Fruit fly (Drosophila melanogaster): Measurements from ENCODE around the gene CG4364.

The CG4364 gene

DNA sequence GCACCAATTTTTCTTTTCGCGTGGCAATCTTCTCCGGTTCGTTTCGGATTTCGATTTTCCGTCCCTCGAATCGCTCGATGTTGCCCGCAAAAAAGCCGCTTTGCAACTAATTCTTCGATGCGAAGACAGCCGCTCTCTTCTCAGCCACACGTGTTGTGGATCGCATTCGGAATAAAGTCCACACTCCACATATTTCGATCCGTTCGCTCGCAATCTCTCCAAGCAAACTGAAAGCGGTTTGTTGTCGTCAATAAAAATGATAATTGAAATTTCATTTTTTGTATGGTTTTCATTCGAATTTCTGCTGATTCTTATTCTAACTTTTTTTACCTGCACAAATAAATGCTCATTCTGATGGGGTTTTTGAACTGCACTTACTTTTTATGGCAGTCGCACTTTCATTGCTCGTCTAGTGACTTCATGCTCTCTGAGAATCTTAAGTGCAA, 5.2 kb downstream of the CG4364 start, which contains the start of gene CG31710:
TSS of gene CG31710 (minus strand) at position 83 of the 446 bp plus-strand sequence.
- peak; percentile 21; the same call in 1 of the 2 replicates for TF ChIP-seq CG15336 (GFP tag; IDR thresholded peaks at IDR 0.05)
- TF ChIP-seq Sox102F (GFP tag; optimal IDR thresholded peaks at IDR 0.05) = no peak
- TF ChIP-seq Eip93F (GFP tag; optimal IDR thresholded peaks at IDR 0.05) = no peak
- peak; percentile 3 for TF ChIP-seq fd85E (GFP tag; optimal IDR thresholded peaks at IDR 0.05)
- no peak for TF ChIP-seq CG11294 (GFP tag; IDR thresholded peaks at IDR 0.05)
- no peak for TF ChIP-seq pdm3 (GFP tag; optimal IDR thresholded peaks at IDR 0.05)
- TF ChIP-seq fkh (GFP tag; optimal IDR thresholded peaks at IDR 0.05) = peak; percentile 60
- peak; percentile 48; the same call in 1 of the 3 replicates for TF ChIP-seq CG6163 (GFP tag; IDR thresholded peaks at IDR 0.05)
- no peak for TF ChIP-seq Eip75B (GFP tag; optimal IDR thresholded peaks at IDR 0.05)
- no peak for TF ChIP-seq CG3032 (tag; optimal IDR thresholded peaks at IDR 0.05)
- no peak for TF ChIP-seq salr (GFP tag; optimal IDR thresholded peaks at IDR 0.05)
- TF ChIP-seq acj6 (GFP tag; optimal IDR thresholded peaks at IDR 0.05) = no peak
- no peak for TF ChIP-seq CG34406 (GFP tag; optimal IDR thresholded peaks at IDR 0.05)
- TF ChIP-seq Eip78C (GFP tag) = peak; percentile 69
- TF ChIP-seq Met (GFP tag; optimal IDR thresholded peaks at IDR 0.05) = peak; percentile 9
- TF ChIP-seq CG6792 (GFP tag; optimal IDR thresholded peaks at IDR 0.05) = no peak
- no peak for TF ChIP-seq Smox (GFP tag; optimal IDR thresholded peaks at IDR 0.05)
- TF ChIP-seq CG10631 (GFP tag; optimal IDR thresholded peaks at IDR 0.05) = no peak
- TF ChIP-seq esn (GFP tag; optimal IDR thresholded peaks at IDR 0.05) = peak; percentile 1
- no peak for TF ChIP-seq Sox15 (GFP tag; optimal IDR thresholded peaks at IDR 0.05)
- peak; percentile 59 for TF ChIP-seq svp (GFP tag)
- no peak for TF ChIP-seq CG4318 (GFP tag; optimal IDR thresholded peaks at IDR 0.05)
- peak; percentile 38 for TF ChIP-seq CG6276 (GFP tag; optimal IDR thresholded peaks at IDR 0.05)
- no peak for TF ChIP-seq CG11902 (GFP tag; optimal IDR thresholded peaks at IDR 0.05)
- TF ChIP-seq CG9139 (GFP tag; optimal IDR thresholded peaks at IDR 0.05) = peak; percentile 40
- no peak for TF ChIP-seq Gug (GFP tag; IDR thresholded peaks at IDR 0.05)
- TF ChIP-seq CG10669 (GFP tag; optimal IDR thresholded peaks at IDR 0.05) = no peak
- no peak for TF ChIP-seq CG31627 (GFP tag; optimal IDR thresholded peaks at IDR 0.05)
- peak; percentile 40 for TF ChIP-seq net (GFP tag; optimal IDR thresholded peaks at IDR 0.05)
- TF ChIP-seq dsx (GFP tag; optimal IDR thresholded peaks at IDR 0.05; ENCODE audit: poor library complexity, severe bottlenecking) = peak; percentile 75
- TF ChIP-seq OdsH (GFP tag; optimal IDR thresholded peaks at IDR 0.05) = no peak
- TF ChIP-seq Hr38 (GFP tag; optimal IDR thresholded peaks at IDR 0.05) = no peak
- no peak for TF ChIP-seq Hr39 (GFP tag; optimal IDR thresholded peaks at IDR 0.05)
- TF ChIP-seq Ets21C (GFP tag; optimal IDR thresholded peaks at IDR 0.05) = no peak
- no peak for TF ChIP-seq CG8119 (GFP tag; IDR thresholded peaks at IDR 0.05)
- no peak for TF ChIP-seq fd59A (GFP tag; optimal IDR thresholded peaks at IDR 0.05)
- TF ChIP-seq CG11762 (GFP tag; optimal IDR thresholded peaks at IDR 0.05; ENCODE audit: insufficient read depth) = no peak
- TF ChIP-seq eg (GFP tag; IDR thresholded peaks at IDR 0.05) = peak; percentile 25; the same call in 1 of the 3 replicates
- TF ChIP-seq Lpt (GFP tag; optimal IDR thresholded peaks at IDR 0.05) = peak; percentile 33
- TF ChIP-seq vri (GFP tag; optimal IDR thresholded peaks at IDR 0.05) = peak; percentile 39
- TF ChIP-seq Sox14 (GFP tag; optimal IDR thresholded peaks at IDR 0.05) = peak; percentile 9
- peak; percentile 36 for TF ChIP-seq CG6854 (GFP tag; optimal IDR thresholded peaks at IDR 0.05)
- no peak for TF ChIP-seq CG32006 (GFP tag; optimal IDR thresholded peaks at IDR 0.05)
- peak; percentile 36 for TF ChIP-seq CG16779 (tag; optimal IDR thresholded peaks at IDR 0.05)
- no peak for TF ChIP-seq achi (GFP tag; optimal IDR thresholded peaks at IDR 0.05)
- TF ChIP-seq CG6808 (GFP tag; optimal IDR thresholded peaks at IDR 0.05) = no peak
- peak; percentile 15 for TF ChIP-seq CG7368 (GFP tag; optimal IDR thresholded peaks at IDR 0.05)
- TF ChIP-seq ss (GFP tag; optimal IDR thresholded peaks at IDR 0.05) = peak; percentile 12 to 33
- no peak for TF ChIP-seq lz (GFP tag; optimal IDR thresholded peaks at IDR 0.05)
- TF ChIP-seq Ets96B (tag; optimal IDR thresholded peaks at IDR 0.05) = no peak
- TF ChIP-seq CG1621 (tag; optimal IDR thresholded peaks at IDR 0.05) = no peak
- TF ChIP-seq CG8319 (GFP tag; optimal IDR thresholded peaks at IDR 0.05) = no peak
- TF ChIP-seq spab (GFP tag; optimal IDR thresholded peaks at IDR 0.05) = no peak

All from whole organism, prepupa.